Worm (Caenorhabditis elegans): ENCODE data around the gene B0507.7.

The B0507.7 gene

ce11 chrV:8758618-8759017 lies at the start of gene B0507.7:
Gene B0507.7 (minus strand): TSS chrV:8758718.
- no peak for TF ChIP-seq nhr-23 (tag; optimal IDR thresholded peaks at IDR 0.05)
- TF ChIP-seq blmp-1 (tag; optimal IDR thresholded peaks at IDR 0.05; ENCODE audit: insufficient read depth) = no peak
- TF ChIP-seq unc-55 (GFP tag; optimal IDR thresholded peaks at IDR 0.05) = no peak
- no peak for TF ChIP-seq sem-4 (tag; optimal IDR thresholded peaks at IDR 0.05)
- TF ChIP-seq zag-1 (tag; optimal IDR thresholded peaks at IDR 0.05) = no peak

DNA sequence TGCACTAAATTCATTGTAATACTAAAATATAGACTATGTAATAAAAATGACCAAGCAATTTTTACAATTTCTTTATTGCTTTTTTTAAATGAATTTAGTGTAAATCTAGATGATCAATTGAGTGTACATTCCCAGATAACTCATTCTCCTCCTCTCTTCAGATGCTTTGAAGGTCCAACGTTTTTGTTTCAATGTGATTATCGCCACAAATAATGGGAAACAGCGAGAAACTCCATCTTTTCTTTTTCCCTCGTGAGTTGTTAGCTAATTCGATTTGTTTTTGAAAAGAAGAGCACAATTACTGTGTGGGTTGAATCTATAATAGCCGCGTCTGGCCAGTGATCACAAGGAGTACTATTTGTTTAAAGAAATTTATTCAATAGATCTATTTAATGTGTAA lies 46.5 kb upstream of the B0507.7 start:
- TF ChIP-seq ztf-11 (tag; optimal IDR thresholded peaks at IDR 0.05) = no peak
- no peak for TF ChIP-seq lin-11 (tag; optimal IDR thresholded peaks at IDR 0.05)
- peak; percentile 11 for TF ChIP-seq sma-9 (GFP tag; optimal IDR thresholded peaks at IDR 0.05)
- TF ChIP-seq sma-9 (tag; optimal IDR thresholded peaks at IDR 0.05) = no peak
- TF ChIP-seq ztf-4 (tag; optimal IDR thresholded peaks at IDR 0.05) = no peak
- TF ChIP-seq lsy-2 (tag; optimal IDR thresholded peaks at IDR 0.05) = no peak
- no peak for TF ChIP-seq crh-2 (tag; optimal IDR thresholded peaks at IDR 0.05)

DNA sequence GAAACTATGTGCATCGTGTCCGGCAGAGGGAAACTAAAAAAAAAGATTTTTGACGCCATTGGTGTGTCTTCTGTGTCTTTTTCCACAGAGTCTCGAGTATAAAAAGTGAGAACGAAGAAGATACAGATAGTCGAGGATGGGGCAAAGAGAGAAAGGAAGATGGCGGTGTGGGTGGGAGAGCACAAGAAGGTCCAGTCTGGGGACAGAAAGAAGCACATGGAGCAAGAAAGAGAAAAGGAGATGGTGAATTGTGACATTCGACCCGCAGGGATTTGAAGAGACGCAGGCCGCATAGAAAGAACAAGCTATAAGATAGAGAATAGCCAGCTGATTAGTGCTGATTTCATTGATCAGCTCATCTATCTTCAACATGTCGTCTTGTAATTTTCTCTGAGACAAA lies 43.7 kb upstream of the B0507.7 start:
- TF ChIP-seq zag-1 (tag; optimal IDR thresholded peaks at IDR 0.05) (peak; percentile 6), unc-62 (GFP tag; optimal IDR thresholded peaks at IDR 0.05) (no peak), lin-39 (tag; optimal IDR thresholded peaks at IDR 0.05) (no peak), sma-9 (GFP tag; optimal IDR thresholded peaks at IDR 0.05) (peak; percentile 67), sma-9 (tag; optimal IDR thresholded peaks at IDR 0.05) (no peak), nhr-237 (tag; optimal IDR thresholded peaks at IDR 0.05) (no peak), mbf-1 (tag; optimal IDR thresholded peaks at IDR 0.05) (no peak), F13H6.1 (tag; optimal IDR thresholded peaks at IDR 0.05) (peak; percentile 77), sma-3 (GFP tag; optimal IDR thresholded peaks at IDR 0.05) (no peak), nhr-21 (tag; optimal IDR thresholded peaks at IDR 0.05) (no peak), ceh-82 (tag; optimal IDR thresholded peaks at IDR 0.05) (no peak), blmp-1 (tag; optimal IDR thresholded peaks at IDR 0.05; ENCODE audit: insufficient read depth) (no peak), ceh-16 (tag; optimal IDR thresholded peaks at IDR 0.05) (no peak), alr-1 (tag; optimal IDR thresholded peaks at IDR 0.05) (no peak), peb-1 (tag; optimal IDR thresholded peaks at IDR 0.05) (no peak), R02D3.7 (tag; optimal IDR thresholded peaks at IDR 0.05) (no peak), nhr-11 (tag; optimal IDR thresholded peaks at IDR 0.05) (no peak), ztf-11 (tag; optimal IDR thresholded peaks at IDR 0.05) (no peak), unc-55 (GFP tag; optimal IDR thresholded peaks at IDR 0.05) (no peak), ztf-1 (GFP tag; conservative IDR thresholded peaks at IDR 0.05) (no peak), nhr-12 (tag; optimal IDR thresholded peaks at IDR 0.05) (no peak), ZK546.5 (tag; optimal IDR thresholded peaks at IDR 0.05) (no peak), lin-13 (GFP tag; optimal IDR thresholded peaks at IDR 0.05) (no peak), crh-2 (tag; optimal IDR thresholded peaks at IDR 0.05) (no peak), nhr-25 (tag; optimal IDR thresholded peaks at IDR 0.05) (no peak), nhr-129 (tag; optimal IDR thresholded peaks at IDR 0.05) (peak; percentile 34), mdl-1 (tag; optimal IDR thresholded peaks at IDR 0.05) (peak in 1 of 2 experiments; percentile 13), ztf-4 (tag; optimal IDR thresholded peaks at IDR 0.05) (no peak)

DNA sequence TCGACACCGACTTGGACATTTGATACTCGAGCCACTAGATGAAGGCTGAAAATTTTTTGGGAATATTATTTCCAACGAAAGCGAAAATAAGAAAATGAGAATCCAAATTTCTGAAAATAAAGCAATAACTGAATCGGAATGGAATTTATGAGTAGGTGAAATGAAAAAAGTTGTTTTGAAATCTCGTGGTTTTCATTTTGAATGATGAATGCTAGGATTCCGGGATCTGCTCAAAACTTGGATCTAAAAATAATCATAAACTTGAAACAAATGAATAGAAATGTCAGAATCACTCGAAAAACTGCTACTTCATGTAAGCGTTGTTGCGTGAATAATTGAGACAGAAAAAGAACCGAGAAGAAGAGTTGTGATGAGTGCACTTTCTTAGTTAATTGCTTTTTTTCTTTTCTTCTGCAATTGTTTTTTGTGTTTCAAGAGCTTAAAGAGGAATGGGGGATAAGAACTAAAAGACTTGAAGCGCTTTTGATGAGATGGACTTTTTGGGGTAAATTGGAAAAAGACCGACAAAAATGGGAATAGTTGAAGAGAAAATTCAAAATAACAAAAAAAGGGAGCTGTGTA lies 42.6 kb upstream of the B0507.7 start, which contains the start of gene magu-2:
magu-2 (minus strand) TSS at position 51 of the 582 bp plus-strand sequence.
- TF ChIP-seq elt-3 (tag; optimal IDR thresholded peaks at IDR 0.05) = no peak

DNA sequence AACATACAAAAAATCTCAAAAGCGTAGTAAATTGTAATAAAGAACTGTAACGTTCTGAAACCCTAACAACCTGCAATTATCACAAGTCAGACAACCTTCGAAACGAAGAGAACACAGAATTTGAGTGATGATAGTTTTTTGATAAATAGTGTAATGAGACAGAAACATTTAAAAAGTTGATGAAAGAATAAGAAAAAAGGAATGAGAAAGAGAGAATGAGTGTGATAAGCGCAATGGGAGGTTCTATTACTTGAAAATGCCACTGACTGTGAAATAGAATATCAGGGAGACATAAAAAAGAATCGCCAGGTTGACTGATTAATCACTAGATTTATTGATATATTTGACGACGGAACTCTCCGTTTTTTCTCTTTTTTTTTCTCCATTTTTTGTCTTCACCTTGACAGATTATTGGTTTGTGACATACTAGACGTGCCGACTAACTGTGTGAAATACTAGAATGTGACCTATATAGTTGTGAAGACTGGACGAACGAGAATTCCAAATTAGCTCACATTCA lies 40.8 kb upstream of the B0507.7 start:
- TF ChIP-seq mbf-1 (tag; optimal IDR thresholded peaks at IDR 0.05) (no peak), nhr-129 (tag; optimal IDR thresholded peaks at IDR 0.05) (no peak), fos-1 (tag; optimal IDR thresholded peaks at IDR 0.05) (peak; percentile 64), dmd-4 (tag; optimal IDR thresholded peaks at IDR 0.05) (no peak), zag-1 (tag; optimal IDR thresholded peaks at IDR 0.05) (no peak), snpc-4 (tag; optimal IDR thresholded peaks at IDR 0.05) (no peak), F13H6.1 (tag; optimal IDR thresholded peaks at IDR 0.05) (no peak), sma-3 (GFP tag; optimal IDR thresholded peaks at IDR 0.05) (peak; percentile 17), egl-27 (tag; optimal IDR thresholded peaks at IDR 0.05) (no peak), Y55F3AM.14 (GFP tag; optimal IDR thresholded peaks at IDR 0.05) (no peak), blmp-1 (tag; optimal IDR thresholded peaks at IDR 0.05; ENCODE audit: insufficient read depth) (peak; percentile 53), skn-1 (tag; optimal IDR thresholded peaks at IDR 0.05) (no peak)

All from whole organism, L2 larva.